Fruit fly (Drosophila melanogaster) whole organism, pupa: ENCODE data around the gene CG4456.

Source experiments
- CG10348 ChIP-seq: fragments of 200-800 bp; sonication (Bioruptor generic); IDR thresholded peaks from 2 replicates; pipeline ENCODE4 v1.3.6; 2022; ENCODE audit warnings: missing biosample characterization, missing genetic modification characterization
- CG12605 ChIP-seq: fragments of 200-800 bp; sonication (Bioruptor generic); IDR thresholded peaks from 2 replicates; pipeline ENCODE4 v1.3.6; 2022; ENCODE audit warnings: missing biosample characterization, missing genetic modification characterization
- CG13204 ChIP-seq: fragments of 200-800 bp; sonication (Bioruptor generic); optimal IDR thresholded peaks from 2 replicates; lab custom pipeline; 2018; ENCODE audit warnings: missing biosample characterization, mild to moderate bottlenecking, missing genetic modification characterization, moderate library complexity
- CG14655 ChIP-seq: fragments of 200-800 bp; sonication (Bioruptor generic); optimal IDR thresholded peaks from 3 replicates; lab custom pipeline; 2017; ENCODE audit warnings: mild to moderate bottlenecking, missing biosample characterization, missing genetic modification reagents, missing genetic modification characterization
- CG15710 ChIP-seq: fragments of 200-800 bp; sonication (Bioruptor generic); optimal IDR thresholded peaks from 2 replicates; lab custom pipeline; 2018; ENCODE audit warnings: missing biosample characterization, mild to moderate bottlenecking, missing genetic modification characterization, moderate library complexity
- CG17806 ChIP-seq: fragments of 200-800 bp; sonication (Bioruptor generic); optimal IDR thresholded peaks from 2 replicates; lab custom pipeline; 2018; ENCODE audit warnings: missing biosample characterization, mild to moderate bottlenecking, missing genetic modification characterization, moderate library complexity
- CG32121 ChIP-seq: fragments of 200-800 bp; sonication (Bioruptor generic); IDR thresholded peaks from 2 replicates; pipeline ENCODE4 v1.3.6; 2022; ENCODE audit warnings: missing biosample characterization, missing genetic modification characterization
- CG34367 ChIP-seq: fragments of 200-800 bp; sonication (Bioruptor generic); optimal IDR thresholded peaks from 2 replicates; lab custom pipeline; 2018; ENCODE audit warnings: missing biosample characterization, mild to moderate bottlenecking, missing genetic modification characterization
- CG4496 ChIP-seq: fragments of 200-800 bp; sonication (Bioruptor generic); IDR thresholded peaks from 3 replicates; pipeline ENCODE4 v1.3.6; 2022; ENCODE audit warnings: missing biosample characterization, missing genetic modification characterization
- CG8159 ChIP-seq: fragments of 200-800 bp; sonication (Bioruptor generic); optimal IDR thresholded peaks from 3 replicates; lab custom pipeline; 2018; ENCODE audit warnings: missing biosample characterization, mild to moderate bottlenecking, missing genetic modification characterization, moderate library complexity
- CG8301 ChIP-seq: fragments of 200-800 bp; sonication (Bioruptor generic); optimal IDR thresholded peaks from 2 replicates; lab custom pipeline; 2018; ENCODE audit warnings: missing biosample characterization, mild to moderate bottlenecking, missing genetic modification characterization
- CG9948 ChIP-seq: fragments of 200-800 bp; sonication (Bioruptor generic); optimal IDR thresholded peaks from 2 replicates; lab custom pipeline; 2018; ENCODE audit warnings: missing biosample characterization, mild to moderate bottlenecking, missing genetic modification characterization, moderate library complexity
- D1 ChIP-seq: fragments of 200-800 bp; sonication (Bioruptor generic); optimal IDR thresholded peaks from 2 replicates; lab custom pipeline; 2018; ENCODE audit warnings: missing biosample characterization, mild to moderate bottlenecking, missing genetic modification characterization, moderate library complexity
- EcR ChIP-seq: fragments of 200-800 bp; sonication (Bioruptor generic); optimal IDR thresholded peaks from 3 replicates; lab custom pipeline; 2019; ENCODE audit warnings: missing biosample characterization, missing genetic modification characterization, mild to moderate bottlenecking, moderate library complexity, missing genetic modification reagents
- Ets98B ChIP-seq: fragments of 200-800 bp; sonication (Bioruptor generic); IDR thresholded peaks from 2 replicates; pipeline ENCODE4 v1.3.6; 2022; ENCODE audit warnings: missing biosample characterization, missing genetic modification characterization
- Pif1A ChIP-seq: fragments of 200-800 bp; sonication (Bioruptor generic); optimal IDR thresholded peaks from 3 replicates; lab custom pipeline; 2016; ENCODE audit warnings: missing biosample characterization, missing genetic modification characterization
- Pif1B ChIP-seq: fragments of 200-800 bp; sonication (Bioruptor generic); optimal IDR thresholded peaks from 3 replicates; lab custom pipeline; 2016; ENCODE audit warnings: missing biosample characterization, missing genetic modification characterization
- Snoo ChIP-seq: fragments of 200-800 bp; sonication (Bioruptor generic); optimal IDR thresholded peaks from 3 replicates; lab custom pipeline; 2017; ENCODE audit warnings: missing biosample characterization, mild to moderate bottlenecking, missing genetic modification characterization, inconsistent platforms
- fd96Ca ChIP-seq: fragments of 200-800 bp; sonication (Bioruptor generic); IDR thresholded peaks from 3 replicates; pipeline ENCODE4 v1.3.6; 2022; ENCODE audit warnings: missing biosample characterization, missing genetic modification characterization
- gl ChIP-seq: fragments of 200-800 bp; sonication (Bioruptor generic); optimal IDR thresholded peaks from 2 replicates; lab custom pipeline; 2018; ENCODE audit warnings: missing biosample characterization, mild to moderate bottlenecking, missing genetic modification characterization
- rn ChIP-seq: fragments of 200-800 bp; sonication (Bioruptor generic); IDR thresholded peaks from 2 replicates; pipeline ENCODE4 v1.3.6; 2022; ENCODE audit warnings: missing biosample characterization, missing genetic modification characterization

The CG4456 gene

DNA sequence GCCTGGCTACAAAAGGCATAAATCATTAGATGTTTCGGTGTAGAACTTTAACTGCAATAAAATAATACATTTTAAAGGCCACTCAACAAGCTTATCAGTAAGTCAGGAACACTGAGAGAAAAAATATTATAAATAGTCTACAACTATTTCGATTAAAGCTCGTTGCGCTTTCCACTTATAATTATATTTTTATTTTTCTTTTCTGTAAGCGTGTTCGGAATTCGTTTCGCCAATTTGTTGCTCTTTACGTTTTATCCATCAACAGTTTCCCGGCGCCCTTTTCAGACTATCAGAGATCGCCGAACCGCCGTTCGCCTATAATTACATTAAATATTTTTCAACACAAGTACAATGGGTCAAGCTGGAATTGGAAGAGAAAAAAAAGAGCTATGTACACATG is 33.5 kb upstream of the CG4456 start:
- no peak for TF ChIP-seq CG13204 (GFP tag; lab: Kevin White, UChicago)
- TF ChIP-seq gl (tag; lab: Kevin White, UChicago): no peak
- no peak for TF ChIP-seq CG14655 (GFP tag; lab: Kevin White, UChicago)
- no peak for TF ChIP-seq EcR
- no peak for TF ChIP-seq Snoo (tag; lab: Kevin White, UChicago)
- TF ChIP-seq D1: no peak
- no peak for TF ChIP-seq CG8159
- no peak for TF ChIP-seq Pif1B (GFP tag; lab: Kevin White, UChicago)
- TF ChIP-seq CG8301: no peak

DNA sequence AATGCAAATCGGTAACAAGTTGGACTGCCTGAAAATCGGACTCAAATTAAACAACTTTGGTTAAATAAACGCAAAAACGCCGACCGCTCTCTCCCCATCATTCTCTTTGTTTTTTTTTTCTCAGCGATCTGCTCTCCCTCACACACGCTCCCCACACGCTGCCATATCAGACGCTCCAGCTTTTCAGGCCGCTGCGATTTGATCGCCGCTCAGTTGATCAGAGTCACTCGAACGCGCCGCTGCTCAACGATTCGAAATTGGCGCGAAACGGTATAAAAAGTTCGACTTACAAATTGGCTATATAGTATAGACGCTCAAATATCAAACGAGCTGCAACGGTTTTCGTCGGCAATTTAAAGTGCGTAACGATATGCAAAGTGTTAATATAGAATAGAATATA is 32.3 kb upstream of the CG4456 start:
- no peak for TF ChIP-seq CG9948 (tag; lab: Kevin White, UChicago)
- no peak for TF ChIP-seq CG34367 (tag; lab: Kevin White, UChicago)
- TF ChIP-seq Ets98B: peak; percentile 53; the same call in 1 of the 2 replicates
- no peak for TF ChIP-seq CG10348 (GFP tag; lab: Robert Waterston, UW)
- TF ChIP-seq Pif1B (GFP tag; lab: Kevin White, UChicago): peak; percentile 8
- no peak for TF ChIP-seq CG15710 (tag; lab: Kevin White, UChicago)
- peak; percentile 17; the same call in 1 of the 3 replicates for TF ChIP-seq fd96Ca (GFP tag; lab: Robert Waterston, UW)
- peak; percentile 55; the same call in 1 of the 2 replicates for TF ChIP-seq CG12605 (GFP tag; lab: Robert Waterston, UW)
- no peak for TF ChIP-seq CG8159
- no peak for TF ChIP-seq Snoo (tag; lab: Kevin White, UChicago)
- no peak for TF ChIP-seq D1
- TF ChIP-seq EcR: no peak
- TF ChIP-seq CG4496 (GFP tag; lab: Robert Waterston, UW): peak; percentile 64
- peak; percentile 10 for TF ChIP-seq Pif1A (GFP tag; lab: Kevin White, UChicago)
- no peak for TF ChIP-seq CG13204 (GFP tag; lab: Kevin White, UChicago)
- TF ChIP-seq CG17806: no peak
- no peak for TF ChIP-seq CG14655 (GFP tag; lab: Kevin White, UChicago)
- TF ChIP-seq CG32121 (GFP tag; lab: Robert Waterston, UW): no peak
- TF ChIP-seq rn (GFP tag; lab: Robert Waterston, UW): no peak
- TF ChIP-seq, all 21 proteins: peak for 6

- TF ChIP-seq CG4496 (GFP tag; lab: Robert Waterston, UW) (peak; percentile 74), CG12605 (GFP tag; lab: Robert Waterston, UW) (no peak)
These were observed 31.7 kb upstream of the CG4456 start for dm6 chr3L:9340839-9341238.

DNA sequence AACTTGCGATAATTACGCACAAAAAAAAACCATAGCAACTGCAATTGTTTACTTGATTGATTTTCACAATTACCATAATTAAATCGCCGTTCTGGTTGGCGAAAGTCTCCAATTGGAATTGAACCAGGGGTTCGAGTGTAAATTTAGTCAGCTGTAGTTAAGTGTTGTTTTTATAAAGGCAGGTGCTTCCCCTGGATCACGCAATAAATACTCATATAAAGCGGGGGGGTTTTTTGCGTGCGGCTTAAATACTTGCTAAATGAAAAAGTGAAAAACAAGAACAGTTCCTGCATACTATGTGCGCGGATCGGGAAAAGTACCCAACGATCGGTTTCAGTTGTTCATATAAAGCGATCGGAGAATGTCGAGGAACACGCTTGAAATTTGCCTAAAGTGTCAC is 28.6 kb upstream of the CG4456 start:
- TF ChIP-seq EcR: no peak
- TF ChIP-seq D1: no peak
- no peak for TF ChIP-seq CG14655 (GFP tag; lab: Kevin White, UChicago)
- TF ChIP-seq CG17806: no peak
- no peak for TF ChIP-seq fd96Ca (GFP tag; lab: Robert Waterston, UW)
- no peak for TF ChIP-seq CG4496 (GFP tag; lab: Robert Waterston, UW)
- TF ChIP-seq Snoo (tag; lab: Kevin White, UChicago): no peak
- TF ChIP-seq Pif1A (GFP tag; lab: Kevin White, UChicago): no peak
- TF ChIP-seq CG9948 (tag; lab: Kevin White, UChicago): no peak

DNA sequence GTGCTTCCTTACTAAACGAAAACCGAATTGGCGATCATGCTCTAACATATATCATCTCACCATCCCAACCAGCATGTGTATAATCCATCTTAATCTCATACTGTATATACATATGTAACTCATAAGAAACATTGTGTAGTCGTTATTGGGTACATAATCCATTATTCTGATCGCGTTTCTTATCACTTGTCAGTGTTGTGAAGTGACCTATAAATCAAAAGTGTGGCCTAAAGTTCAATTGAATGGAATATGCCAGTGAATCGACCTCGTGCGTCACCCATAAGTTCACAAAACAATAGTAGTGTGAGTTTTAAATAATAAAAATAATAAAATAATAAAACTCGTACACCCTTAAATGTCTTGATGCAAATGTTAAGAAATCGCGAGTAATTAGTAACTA is 27.4 kb upstream of the CG4456 start:
- TF ChIP-seq CG8301: no peak
- no peak for TF ChIP-seq CG8159
- TF ChIP-seq CG4496 (GFP tag; lab: Robert Waterston, UW): no peak
- TF ChIP-seq CG17806: no peak
- no peak for TF ChIP-seq CG9948 (tag; lab: Kevin White, UChicago)
- no peak for TF ChIP-seq CG10348 (GFP tag; lab: Robert Waterston, UW)
- TF ChIP-seq CG12605 (GFP tag; lab: Robert Waterston, UW): no peak
- TF ChIP-seq CG15710 (tag; lab: Kevin White, UChicago): no peak
- TF ChIP-seq CG34367 (tag; lab: Kevin White, UChicago): no peak
- TF ChIP-seq rn (GFP tag; lab: Robert Waterston, UW): no peak
- no peak for TF ChIP-seq CG14655 (GFP tag; lab: Kevin White, UChicago)
- no peak for TF ChIP-seq EcR
- TF ChIP-seq Ets98B: no peak

DNA sequence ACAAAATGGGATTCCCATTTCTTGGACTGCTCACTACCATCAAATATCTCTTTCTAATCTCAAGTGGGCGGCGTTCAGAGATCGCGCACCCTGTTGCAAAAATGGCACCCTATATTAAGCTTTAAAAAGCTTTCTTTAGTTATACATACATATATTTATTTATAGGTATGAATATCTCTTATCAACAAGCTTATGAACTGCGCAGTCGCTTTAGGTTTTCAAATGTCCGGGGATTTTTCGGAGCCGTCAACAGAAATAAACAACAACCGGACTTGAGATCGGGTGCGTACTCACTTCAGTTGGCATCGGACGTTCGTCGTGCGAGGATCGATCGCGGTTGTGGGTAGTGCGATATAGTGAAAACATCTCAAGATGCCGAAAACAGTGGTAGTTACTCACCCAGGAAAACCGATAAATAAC is 23.2 kb upstream of the CG4456 start, which contains the start of gene PGRP-LF:
TSS of gene PGRP-LF (plus strand) at position 296 of the 420 bp plus-strand sequence.
- TF ChIP-seq CG17806: no peak
- no peak for TF ChIP-seq Pif1A (GFP tag; lab: Kevin White, UChicago)
- TF ChIP-seq CG32121 (GFP tag; lab: Robert Waterston, UW): 0 out of 2 replicates have a peak, but pooled peaks have one; percentile 16
- TF ChIP-seq fd96Ca (GFP tag; lab: Robert Waterston, UW): peak; percentile 43; the same call in 1 of the 3 replicates
- peak; percentile 7 for TF ChIP-seq Pif1B (GFP tag; lab: Kevin White, UChicago)
- TF ChIP-seq Snoo (tag; lab: Kevin White, UChicago): peak; percentile 10
- 0 out of 3 replicates have a peak, but pooled peaks have one; percentile 8 for TF ChIP-seq CG4496 (GFP tag; lab: Robert Waterston, UW)
- TF ChIP-seq CG12605 (GFP tag; lab: Robert Waterston, UW): peak; percentile 16; the same call in 1 of the 2 replicates

DNA sequence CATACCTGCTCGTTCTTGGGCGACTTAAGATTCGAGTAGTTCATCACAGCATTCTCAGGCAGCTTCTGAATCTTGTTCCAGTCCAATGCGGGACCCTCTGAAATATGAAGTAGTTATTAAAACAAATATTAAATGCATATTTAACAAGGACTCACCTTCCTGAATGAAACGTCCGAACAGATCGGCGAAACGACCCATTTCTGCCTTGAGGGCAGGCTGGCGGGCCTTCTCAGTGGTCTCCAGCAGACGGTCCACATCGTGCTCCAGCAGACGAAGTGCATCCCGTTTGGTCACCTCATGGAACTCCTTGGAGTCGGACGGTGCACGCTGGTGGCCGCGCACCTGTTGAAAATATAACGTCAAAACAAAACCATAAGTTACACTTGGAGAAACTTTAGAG is 18.8 kb upstream of the CG4456 start, which contains the start of gene CG32040:
TSS of gene CG32040 (plus strand) at position 301 of the 400 bp plus-strand sequence.
- TF ChIP-seq CG17806: no peak
- no peak for TF ChIP-seq CG8301
- no peak for TF ChIP-seq CG13204 (GFP tag; lab: Kevin White, UChicago)
- no peak for TF ChIP-seq CG12605 (GFP tag; lab: Robert Waterston, UW)
- no peak for TF ChIP-seq CG8159
- TF ChIP-seq Pif1B (GFP tag; lab: Kevin White, UChicago): no peak
- TF ChIP-seq Pif1A (GFP tag; lab: Kevin White, UChicago): no peak
- TF ChIP-seq rn (GFP tag; lab: Robert Waterston, UW): no peak
- no peak for TF ChIP-seq CG15710 (tag; lab: Kevin White, UChicago)
- no peak for TF ChIP-seq CG9948 (tag; lab: Kevin White, UChicago)
- TF ChIP-seq fd96Ca (GFP tag; lab: Robert Waterston, UW): no peak
- no peak for TF ChIP-seq Ets98B
- no peak for TF ChIP-seq CG4496 (GFP tag; lab: Robert Waterston, UW)
- no peak for TF ChIP-seq CG34367 (tag; lab: Kevin White, UChicago)
- TF ChIP-seq CG14655 (GFP tag; lab: Kevin White, UChicago): no peak
- TF ChIP-seq gl (tag; lab: Kevin White, UChicago): no peak
- no peak for TF ChIP-seq EcR
- no peak for TF ChIP-seq Snoo (tag; lab: Kevin White, UChicago)
- no peak for TF ChIP-seq CG10348 (GFP tag; lab: Robert Waterston, UW)
- TF ChIP-seq CG32121 (GFP tag; lab: Robert Waterston, UW): no peak
